Worm (Caenorhabditis elegans): ENCODE data around the gene cyp-33C4.
A peak's percentile ranks its signal among the peaks of the same experiment; 100 is the strongest.

cyp-33C4 gene

DNA sequence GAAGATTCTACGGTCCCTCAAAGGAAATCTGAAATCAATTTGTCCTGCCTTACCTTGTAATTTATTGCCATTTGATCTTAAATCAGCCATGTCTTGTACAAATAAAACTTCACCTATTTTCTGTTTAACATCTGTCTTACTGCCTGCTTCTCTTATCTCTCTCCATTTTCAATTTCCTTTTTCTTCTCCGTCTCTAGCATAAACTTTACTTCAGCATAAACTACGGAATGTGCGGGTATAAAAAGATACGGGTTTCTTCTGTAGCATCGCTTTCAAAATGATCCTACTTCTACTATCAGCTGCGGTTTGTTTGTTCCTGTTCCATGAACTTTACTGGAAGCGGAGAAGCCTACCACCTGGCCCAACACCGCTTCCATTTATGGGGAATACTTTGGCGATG, 8.8 kb downstream of the cyp-33C4 start, which contains the start of gene cyp-33C5:
cyp-33C5 (plus strand) TSS at position 254 of the 400 bp plus-strand sequence.
- peak; percentile 80; the same call in 1 of the 2 replicates for TF ChIP-seq hmg-1.2 (GFP tag; IDR thresholded peaks at IDR 0.05)
- TF ChIP-seq nhr-80 (tag; optimal IDR thresholded peaks at IDR 0.05), result peak; percentile 4
- TF ChIP-seq bed-1 (GFP tag; IDR thresholded peaks at IDR 0.05), result no peak

DNA sequence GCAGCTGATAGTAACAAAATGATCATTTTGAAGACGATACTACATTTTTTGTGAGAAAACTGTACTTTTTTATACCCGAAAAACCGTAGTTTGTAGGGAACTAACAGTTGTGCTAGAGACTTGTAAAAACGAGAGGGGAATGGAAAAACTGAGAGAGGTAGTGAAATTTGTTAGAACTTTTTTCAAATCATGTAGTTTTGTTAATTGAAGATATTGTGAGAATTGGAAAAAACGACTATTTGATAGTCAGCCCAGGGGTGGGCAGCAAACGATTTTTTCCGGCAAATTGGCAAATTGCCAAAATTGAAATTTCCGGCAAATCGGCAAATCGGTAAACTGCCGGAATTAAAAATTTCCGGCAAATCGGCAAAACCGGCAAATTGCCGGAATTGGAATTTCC, 13.4 kb downstream of the cyp-33C4 start, which contains the start of gene cyp-33C6:
cyp-33C6 (minus strand) TSS at position 101 of the 400 bp plus-strand sequence.
- no peak for TF ChIP-seq ama-1 (optimal IDR thresholded peaks at IDR 0.05)
- TF ChIP-seq ama-1 (GFP tag; optimal IDR thresholded peaks at IDR 0.05), result no peak
- no peak for TF ChIP-seq F10E7.11 (tag; optimal IDR thresholded peaks at IDR 0.05)
- TF ChIP-seq dpff-1 (tag; optimal IDR thresholded peaks at IDR 0.05), result no peak
- no peak for TF ChIP-seq sdz-38 (tag; optimal IDR thresholded peaks at IDR 0.05)
- TF ChIP-seq nfya-1 (tag; optimal IDR thresholded peaks at IDR 0.05; ENCODE audit: borderline replicate concordance, insufficient read depth), result no peak
- TF ChIP-seq unc-62 (GFP tag; optimal IDR thresholded peaks at IDR 0.05), result no peak
- TF ChIP-seq xnd-1 (tag; optimal IDR thresholded peaks at IDR 0.05), result no peak
- TF ChIP-seq ztf-18 (tag; optimal IDR thresholded peaks at IDR 0.05), result no peak
- TF ChIP-seq snpc-4 (GFP tag; optimal IDR thresholded peaks at IDR 0.05), result no peak
- TF ChIP-seq snpc-4 (tag; optimal IDR thresholded peaks at IDR 0.05), result no peak

DNA sequence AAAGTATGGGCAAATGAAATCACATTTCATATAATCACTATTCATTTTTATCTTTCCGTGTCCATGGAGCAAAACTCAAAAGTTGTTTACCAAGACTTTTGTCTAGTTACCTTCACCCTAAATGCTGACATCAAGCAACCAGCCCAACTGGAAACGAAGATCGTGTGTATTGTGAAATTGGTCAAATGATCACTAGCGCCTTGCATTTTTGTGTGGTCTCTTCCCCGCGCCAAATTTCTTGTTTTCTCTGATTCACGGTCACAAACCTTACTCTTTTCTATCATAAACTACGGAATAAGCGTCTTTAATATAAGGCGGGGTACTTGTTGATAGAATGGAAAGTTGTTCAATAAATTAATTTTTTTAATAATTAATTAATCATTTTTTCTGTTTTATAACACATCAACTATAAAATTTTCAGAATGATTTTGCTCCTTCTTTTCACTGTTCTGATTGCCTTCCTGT, 14.2 kb downstream of the cyp-33C4 start, which contains the start of gene cyp-33C7:
cyp-33C7 (plus strand) TSS at position 415 of the 465 bp plus-strand sequence.
- TF ChIP-seq unc-62 (GFP tag; optimal IDR thresholded peaks at IDR 0.05), result peak; percentile 28
- TF ChIP-seq F52B5.7 (tag; optimal IDR thresholded peaks at IDR 0.05), result no peak
- TF ChIP-seq nhr-80 (tag; optimal IDR thresholded peaks at IDR 0.05), result peak; percentile 85
- TF ChIP-seq hmg-1.2 (GFP tag; IDR thresholded peaks at IDR 0.05), result peak; percentile 18; the same call in 1 of the 2 replicates
- TF ChIP-seq Y79H2A.3 (GFP tag; conservative IDR thresholded peaks at IDR 0.05), result no peak
- TF ChIP-seq dox-1 (GFP tag; IDR thresholded peaks at IDR 0.05), result 0 out of 2 replicates have a peak, but pooled peaks have one; percentile 46
- TF ChIP-seq F23B12.7 (tag; optimal IDR thresholded peaks at IDR 0.05; ENCODE audit: insufficient read depth), result peak; percentile 9
- TF ChIP-seq mcd-1 (GFP tag; IDR thresholded peaks at IDR 0.05), result 0 out of 2 replicates have a peak, but pooled peaks have one; percentile 11
- peak; percentile 56 for TF ChIP-seq attf-5 (GFP tag; optimal IDR thresholded peaks at IDR 0.05)
- TF ChIP-seq K11D2.4 (GFP tag; IDR thresholded peaks at IDR 0.05), result no peak
- no peak for TF ChIP-seq C06A6.2 (GFP tag; conservative IDR thresholded peaks at IDR 0.05)
- TF ChIP-seq cebp-1 (GFP tag; IDR thresholded peaks at IDR 0.05), result peak; percentile 95
- TF ChIP-seq cebp-1 (tag; optimal IDR thresholded peaks at IDR 0.05), result peak; percentile 96
- TF ChIP-seq pha-4 (tag; optimal IDR thresholded peaks at IDR 0.05), result peak; percentile 62
- TF ChIP-seq B0336.3 (GFP tag; IDR thresholded peaks at IDR 0.05), result no peak
- no peak for TF ChIP-seq F33H1.4 (GFP tag; IDR thresholded peaks at IDR 0.05)
- TF ChIP-seq ztf-25 (GFP tag; IDR thresholded peaks at IDR 0.05), result no peak

DNA sequence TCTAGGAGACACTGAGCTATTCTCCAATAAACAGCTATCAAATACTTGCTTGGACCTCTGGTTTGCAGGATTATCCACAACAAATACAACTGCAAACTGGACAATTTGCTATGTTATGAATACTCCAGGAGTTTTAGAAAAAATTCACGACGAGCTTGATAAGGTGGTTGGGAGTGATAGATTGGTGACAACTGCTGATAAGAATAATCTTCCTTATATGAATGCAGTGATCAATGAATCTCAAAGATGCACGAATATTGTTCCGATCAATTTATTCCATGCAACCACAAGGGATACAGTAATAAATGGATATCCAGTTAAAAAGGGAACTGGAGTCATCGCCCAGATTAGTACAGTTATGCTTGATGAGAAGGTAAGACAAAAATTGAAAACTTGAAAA, 15.8 kb downstream of the cyp-33C4 start:
- peak; percentile 31 for TF ChIP-seq nhr-80 (tag; optimal IDR thresholded peaks at IDR 0.05)
- no peak for TF ChIP-seq madf-3 (GFP tag; IDR thresholded peaks at IDR 0.05)

DNA sequence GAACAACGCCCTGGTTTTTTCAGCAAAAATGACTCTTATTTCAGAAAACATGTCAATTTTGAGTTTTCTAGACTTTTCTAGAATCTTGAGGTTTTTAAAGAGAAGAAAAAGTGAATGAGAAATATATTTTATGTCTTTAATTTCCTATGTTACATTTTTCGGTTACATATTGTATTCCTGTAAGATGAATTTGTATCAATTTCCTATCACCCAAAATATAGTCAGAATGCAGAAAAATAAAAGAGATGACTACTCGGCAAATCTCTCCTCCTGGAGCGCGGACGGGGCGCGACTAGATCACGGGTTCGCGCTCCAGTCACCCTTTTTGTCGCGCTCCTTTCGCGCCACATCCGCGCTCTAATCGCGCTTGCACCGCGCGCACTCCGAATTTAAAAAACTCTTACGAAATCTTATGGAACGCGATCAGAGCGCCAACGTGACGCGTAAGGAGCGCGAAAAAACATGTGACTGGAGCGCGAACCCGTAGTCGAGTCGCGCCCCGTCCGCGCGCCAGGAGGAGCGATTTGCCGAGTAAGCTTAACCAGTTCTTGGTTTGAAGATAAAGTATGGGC, 18.7 kb downstream of the cyp-33C4 start, which contains the start of gene str-253:
str-253 (minus strand) TSS at position 51 of the 572 bp plus-strand sequence.
- no peak for TF ChIP-seq cebp-2 (GFP tag; IDR thresholded peaks at IDR 0.05)
- TF ChIP-seq zfh-2 (GFP tag; conservative IDR thresholded peaks at IDR 0.05), result peak; percentile 68
- TF ChIP-seq cebp-1 (GFP tag; IDR thresholded peaks at IDR 0.05), result no peak
- peak; percentile 35 for TF ChIP-seq cebp-1 (tag; optimal IDR thresholded peaks at IDR 0.05)
- TF ChIP-seq dpff-1 (tag; optimal IDR thresholded peaks at IDR 0.05), result no peak
